Worm (Caenorhabditis elegans) whole organism, L4 larva: ENCODE results near the gene K01D12.10.

ENCODE experiments used
- F37D6.2 ChIP-seq: sonication (generic microtip); optimal IDR thresholded peaks from 2 replicates; lab custom pipeline; 2016; ENCODE audit warnings: mild to moderate bottlenecking, missing genetic modification characterization, missing compliant biosample characterization
- R02D3.7 ChIP-seq: fragments of 150-350 bp; sonication (generic microtip); optimal IDR thresholded peaks from 3 replicates; lab custom pipeline; 2014; ENCODE audit warnings: missing biosample characterization, missing genetic modification characterization
- T20F7.1 ChIP-seq: fragments of 200-800 bp; sonication (Bioruptor generic); optimal IDR thresholded peaks from 2 replicates; lab custom pipeline; 2018; ENCODE audit warnings: mild to moderate bottlenecking, missing genetic modification characterization, missing compliant biosample characterization
- Y48G9A.11 ChIP-seq: fragments of 200-800 bp; sonication (Bioruptor generic); IDR thresholded peaks from 2 replicates; pipeline ENCODE4 v1.3.6; 2022; ENCODE audit warnings: missing genetic modification reagents, missing genetic modification characterization, missing compliant biosample characterization
- aha-1 ChIP-seq: fragments of 150-350 bp; peaks from one replicate; lab custom pipeline; 2014; ENCODE audit warnings: missing biosample characterization, missing genetic modification characterization
- aly-2 ChIP-seq: sonication (generic microtip); optimal IDR thresholded peaks from 2 replicates; lab custom pipeline; 2018; ENCODE audit warnings: missing biosample characterization, missing genetic modification characterization
- cey-2 ChIP-seq: sonication (generic microtip); optimal IDR thresholded peaks from 3 replicates; lab custom pipeline; 2017; ENCODE audit warnings: missing genetic modification characterization, mild to moderate bottlenecking, missing compliant biosample characterization, antibody characterized with exemption, borderline replicate concordance; ENCODE audit not compliant: insufficient read depth
- ctbp-1 ChIP-seq: fragments of 200-800 bp; sonication (Bioruptor generic); IDR thresholded peaks from 2 replicates; pipeline ENCODE4 v1.3.6; 2022; ENCODE audit warnings: missing genetic modification reagents, missing genetic modification characterization, missing compliant biosample characterization
- dmd-8 ChIP-seq: fragments of 200-800 bp; sonication (Bioruptor generic); IDR thresholded peaks from 2 replicates; pipeline ENCODE4 v1.3.6; 2022; ENCODE audit warnings: missing genetic modification characterization, missing compliant biosample characterization
- dpl-1 ChIP-seq: fragments of 150-350 bp; optimal IDR thresholded peaks from 2 replicates; lab custom pipeline; 2014; ENCODE audit warnings: missing biosample characterization, missing genetic modification reagents, missing genetic modification characterization
- egl-43 ChIP-seq: fragments of 200-800 bp; sonication (Bioruptor generic); IDR thresholded peaks from 2 replicates; pipeline ENCODE4 v1.3.6; 2022; ENCODE audit warnings: missing genetic modification reagents, missing genetic modification characterization, missing compliant biosample characterization
- lin-39 ChIP-seq: fragments of 150-350 bp; optimal IDR thresholded peaks from 2 replicates; lab custom pipeline; 2014; ENCODE audit warnings: missing biosample characterization, missing genetic modification reagents, missing genetic modification characterization
- lsy-2 ChIP-seq, 2 experiments: fragments of 150-350 bp in 1 of 2; sonication (generic microtip) in 1 of 2; optimal IDR thresholded peaks; 2 replicates each; lab custom pipeline; 2014 to 2017; ENCODE audit warnings: missing biosample characterization in 2 of 2, missing genetic modification characterization in 2 of 2
- mdt-29 ChIP-seq: fragments of 200-800 bp; sonication (Bioruptor generic); IDR thresholded peaks from 2 replicates; pipeline ENCODE4 v1.3.6; 2022; ENCODE audit warnings: missing genetic modification reagents, missing genetic modification characterization, missing compliant biosample characterization
- nhr-6 ChIP-seq: fragments of 150-350 bp; optimal IDR thresholded peaks from 2 replicates; lab custom pipeline; 2014; ENCODE audit warnings: missing biosample characterization, missing genetic modification characterization
- nhr-76 ChIP-seq: fragments of 150-350 bp; optimal IDR thresholded peaks from 2 replicates; lab custom pipeline; 2014; ENCODE audit warnings: missing biosample characterization, missing genetic modification characterization
- set-16 ChIP-seq: fragments of 200-800 bp; sonication (Bioruptor generic); IDR thresholded peaks from 2 replicates; pipeline ENCODE4 v1.3.6; 2022; ENCODE audit warnings: missing genetic modification reagents, missing genetic modification characterization, missing compliant biosample characterization
- tra-1 ChIP-seq: fragments of 200-800 bp; sonication (Bioruptor generic); IDR thresholded peaks from 2 replicates; pipeline ENCODE4 v1.3.6; 2022; ENCODE audit warnings: missing genetic modification reagents, missing genetic modification characterization, missing compliant biosample characterization
- unc-130 ChIP-seq: sonication (generic microtip); optimal IDR thresholded peaks from 2 replicates; lab custom pipeline; 2016; ENCODE audit warnings: missing genetic modification reagents, missing genetic modification characterization, missing compliant biosample characterization

Gene K01D12.10

DNA sequence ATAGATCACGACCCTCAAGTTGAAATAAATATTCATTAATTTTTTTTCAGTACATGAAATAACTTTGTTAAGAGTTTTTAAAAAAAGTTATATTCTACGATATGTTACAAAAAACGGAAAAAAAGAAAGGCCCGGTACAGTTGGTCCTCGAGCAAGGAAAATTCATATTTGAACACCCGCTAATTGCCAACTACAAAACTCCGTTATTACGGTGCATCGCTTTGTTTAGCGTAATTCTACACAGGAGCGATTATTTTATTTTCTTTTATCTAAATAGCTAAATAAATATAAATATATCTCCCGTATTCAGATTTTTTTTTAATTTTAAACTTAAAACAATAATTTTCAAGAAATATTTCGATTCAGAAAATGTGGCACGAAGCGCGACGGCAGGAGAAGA, 44.4 kb downstream of the K01D12.10 start, which contains the start of gene F28C1.1:
Gene F28C1.1, plus strand, starts transcription at position 365 of the 400 bp plus-strand sequence.
- TF ChIP-seq nhr-6 (peak; percentile 55), Y48G9A.11 (peak; percentile 92), F37D6.2 (tag; lab: Kevin White, UChicago) (no peak), lin-39 (tag; lab: Kevin White, UChicago) (no peak), R02D3.7 (tag; lab: Kevin White, UChicago) (peak; percentile 16), T20F7.1 (GFP tag; lab: Kevin White, UChicago) (peak; percentile 93), unc-130 (GFP tag; lab: Kevin White, UChicago) (no peak), dpl-1 (GFP tag; lab: Kevin White, UChicago) (peak; percentile 84), tra-1 (GFP tag; lab: Robert Waterston, UW) (no peak)

DNA sequence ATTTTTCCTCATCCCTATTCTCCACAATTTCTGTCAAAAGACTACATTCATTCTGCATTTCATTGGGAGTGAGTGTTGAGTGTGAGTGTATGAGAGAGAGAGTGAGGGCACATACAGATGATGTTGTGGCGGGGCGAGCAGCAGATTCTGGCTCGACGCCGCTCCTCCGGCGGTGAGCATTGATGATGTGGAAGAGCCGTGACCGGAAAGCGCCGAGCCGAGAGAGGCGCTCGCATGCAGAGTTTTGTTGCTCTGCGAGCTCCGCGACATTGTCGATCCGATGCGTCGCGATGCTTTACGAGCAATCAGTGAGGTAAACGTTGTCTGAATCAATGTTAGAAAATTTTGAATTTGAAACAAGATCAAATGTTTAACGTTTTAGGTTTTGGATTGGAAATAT, 49.7 kb downstream of the K01D12.10 start:
- TF ChIP-seq set-16 (GFP tag; lab: Robert Waterston, UW): peak; percentile 93
- TF ChIP-seq aly-2 (tag; lab: Kevin White, UChicago): no peak
- peak; percentile 42; the same call in 1 of the 2 replicates for TF ChIP-seq egl-43 (GFP tag; lab: Robert Waterston, UW)
- no peak for TF ChIP-seq mdt-29
- no peak for TF ChIP-seq lsy-2 (tag; optimal IDR thresholded peaks at IDR 0.05; lab: Kevin White, UChicago)
- 0 out of 2 replicates have a peak, but pooled peaks have one; percentile 38 for TF ChIP-seq dmd-8
- TF ChIP-seq ctbp-1 (GFP tag; lab: Robert Waterston, UW): 0 out of 2 replicates have a peak, but pooled peaks have one; percentile 14
- no peak for TF ChIP-seq nhr-76
- TF ChIP-seq cey-2 (tag; lab: Kevin White, UChicago): no peak
- TF ChIP-seq aha-1: peak; percentile 27
